Fruit fly (Drosophila melanogaster) whole organism, embryonic: ENCODE results near the gene P5cr-2.

Source experiments
- CG10462 ChIP-seq: fragments of 200-800 bp; sonication (Bioruptor generic); optimal IDR thresholded peaks from 2 replicates; lab custom pipeline; 2016; ENCODE audit warnings: missing biosample characterization, missing genetic modification characterization
- CG11504 ChIP-seq: fragments of 200-800 bp; sonication (Bioruptor generic); optimal IDR thresholded peaks from 3 replicates; lab custom pipeline; 2019; ENCODE audit warnings: missing biosample characterization, mild to moderate bottlenecking, missing genetic modification characterization, moderate library complexity
- CG11695 ChIP-seq: fragments of 200-800 bp; sonication (Bioruptor generic); IDR thresholded peaks from 3 replicates; pipeline ENCODE4 v1.3.6; 2022; ENCODE audit warnings: missing biosample characterization, missing genetic modification characterization
- CG12659 ChIP-seq: fragments of 200-800 bp; sonication (Bioruptor generic); optimal IDR thresholded peaks from 3 replicates; lab custom pipeline; 2017; ENCODE audit warnings: mild to moderate bottlenecking, missing biosample characterization, missing genetic modification reagents, missing genetic modification characterization
- CG15269 ChIP-seq: fragments of 200-800 bp; sonication (Bioruptor generic); optimal IDR thresholded peaks from 2 replicates; lab custom pipeline; 2018; ENCODE audit warnings: missing biosample characterization, mild to moderate bottlenecking, missing genetic modification characterization, moderate library complexity
- CG15696 ChIP-seq: fragments of 200-800 bp; sonication (Bioruptor generic); optimal IDR thresholded peaks from 2 replicates; lab custom pipeline; 2019; ENCODE audit warnings: missing biosample characterization, mild to moderate bottlenecking, missing genetic modification characterization, moderate library complexity
- CG1602 ChIP-seq: fragments of 200-800 bp; sonication (Bioruptor generic); optimal IDR thresholded peaks from 3 replicates; lab custom pipeline; 2016; ENCODE audit warnings: missing biosample characterization, missing genetic modification characterization
- CG18262 ChIP-seq: fragments of 200-800 bp; optimal IDR thresholded peaks from 3 replicates; lab custom pipeline; 2019; ENCODE audit warnings: missing biosample characterization, mild to moderate bottlenecking, missing genetic modification characterization, moderate library complexity
- CG18599 ChIP-seq: fragments of 200-800 bp; sonication (Bioruptor generic); optimal IDR thresholded peaks from 3 replicates; lab custom pipeline; 2017; ENCODE audit warnings: missing biosample characterization, missing genetic modification characterization, mild to moderate bottlenecking, moderate library complexity, missing genetic modification reagents
- CG2116 ChIP-seq: fragments of 200-800 bp; sonication (Bioruptor generic); optimal IDR thresholded peaks from 3 replicates; lab custom pipeline; 2018; ENCODE audit warnings: missing biosample characterization, mild to moderate bottlenecking, missing genetic modification characterization
- CG7556 ChIP-seq: fragments of 200-800 bp; sonication (Bioruptor generic); optimal IDR thresholded peaks from 2 replicates; lab custom pipeline; 2017; ENCODE audit warnings: missing biosample characterization, mild to moderate bottlenecking, missing genetic modification characterization
- CG8388 ChIP-seq: fragments of 200-800 bp; sonication (Bioruptor generic); optimal IDR thresholded peaks from 2 replicates; lab custom pipeline; 2019; ENCODE audit warnings: missing biosample characterization, mild to moderate bottlenecking, missing genetic modification characterization, moderate library complexity
- CG9437 ChIP-seq: fragments of 200-800 bp; sonication (Bioruptor generic); optimal IDR thresholded peaks from 2 replicates; lab custom pipeline; 2018; ENCODE audit warnings: missing biosample characterization, mild to moderate bottlenecking, missing genetic modification characterization
- CG9609 ChIP-seq: fragments of 200-800 bp; sonication (Bioruptor generic); optimal IDR thresholded peaks from 3 replicates; lab custom pipeline; 2016; ENCODE audit warnings: missing biosample characterization, missing genetic modification characterization
- CG9797 ChIP-seq: fragments of 200-800 bp; sonication (Bioruptor generic); optimal IDR thresholded peaks from 3 replicates; lab custom pipeline; 2018; ENCODE audit warnings: missing biosample characterization, mild to moderate bottlenecking, missing genetic modification characterization
- CG9817 ChIP-seq: fragments of 200-800 bp; sonication (Bioruptor generic); optimal IDR thresholded peaks from 2 replicates; lab custom pipeline; 2018; ENCODE audit warnings: missing biosample characterization, mild to moderate bottlenecking, missing genetic modification characterization, moderate library complexity
- Camta ChIP-seq: fragments of 200-800 bp; sonication (Bioruptor generic); optimal IDR thresholded peaks from 2 replicates; lab custom pipeline; 2016; ENCODE audit warnings: missing biosample characterization, missing genetic modification characterization
- Hr3 ChIP-seq: fragments of 200-800 bp; sonication (Bioruptor generic); optimal IDR thresholded peaks from 3 replicates; lab custom pipeline; 2016; ENCODE audit warnings: missing biosample characterization, missing genetic modification characterization
- Hr78 ChIP-seq, 2 experiments: fragments of 200-800 bp in 1 of 2; fragments of >200 bp in 1 of 2; sonication (Bioruptor generic) in 1 of 2; optimal IDR thresholded peaks; 2 replicates each; lab custom pipeline; 2017 to 2019; ENCODE audit warnings: missing biosample characterization in 2 of 2, missing genetic modification characterization in 2 of 2, mild to moderate bottlenecking in 1 of 2, moderate library complexity in 1 of 2
- Lim3 ChIP-seq: fragments of 200-800 bp; sonication (Bioruptor generic); IDR thresholded peaks from 2 replicates; pipeline ENCODE4 v1.3.6; 2022; ENCODE audit warnings: missing biosample characterization, missing genetic modification characterization
- Med ChIP-seq: fragments of 200-800 bp; sonication (Bioruptor generic); peaks from one replicate; lab custom pipeline; 2016; ENCODE audit warnings: missing biosample characterization, missing genetic modification characterization, mild to moderate bottlenecking, inconsistent platforms, moderate library complexity
- Nf-YC ChIP-seq: fragments of 200-800 bp; optimal IDR thresholded peaks from 3 replicates; lab custom pipeline; 2019; ENCODE audit warnings: missing biosample characterization, mild to moderate bottlenecking, missing genetic modification characterization, moderate library complexity
- Sox102F ChIP-seq: fragments of 200-800 bp; sonication (Bioruptor generic); optimal IDR thresholded peaks from 2 replicates; lab custom pipeline; 2018; ENCODE audit warnings: missing biosample characterization, mild to moderate bottlenecking, missing genetic modification characterization, moderate library complexity
- Trl ChIP-seq, 3 experiments: fragments of >200 bp in 2 of 3; fragments of 200-800 bp in 1 of 3; sonication (Bioruptor generic) in 1 of 3; optimal IDR thresholded peaks; 2 replicates in 1 of 3; 3 replicates in 2 of 3; lab custom pipeline; 2016 to 2017; ENCODE audit warnings: missing biosample characterization in 1 of 3, missing genetic modification characterization in 1 of 3
- ara ChIP-seq: fragments of 200-800 bp; sonication (Bioruptor generic); IDR thresholded peaks from 2 replicates; pipeline ENCODE4 v1.3.6; 2022; ENCODE audit warnings: missing biosample characterization, missing genetic modification characterization
- ato ChIP-seq: fragments of 200-800 bp; sonication (Bioruptor generic); IDR thresholded peaks from 2 replicates; pipeline ENCODE4 v1.3.6; 2022; ENCODE audit warnings: missing biosample characterization, missing genetic modification characterization; ENCODE audit not compliant: partially characterized antibody
- bcd ChIP-seq: fragments of 200-800 bp; sonication (Bioruptor generic); optimal IDR thresholded peaks from 2 replicates; lab custom pipeline; 2017; ENCODE audit warnings: missing biosample characterization, mild to moderate bottlenecking, missing genetic modification characterization
- bowl ChIP-seq: fragments of 200-800 bp; sonication (Bioruptor generic); IDR thresholded peaks from 2 replicates; pipeline ENCODE4 v1.3.6; 2022; ENCODE audit warnings: missing biosample characterization, missing genetic modification characterization
- br ChIP-seq: fragments of >200 bp; optimal IDR thresholded peaks from 2 replicates; lab custom pipeline; 2017
- da ChIP-seq: fragments of 200-800 bp; sonication (Bioruptor generic); optimal IDR thresholded peaks from 2 replicates; lab custom pipeline; 2016; ENCODE audit warnings: missing biosample characterization, missing genetic modification characterization
- dimm ChIP-seq: fragments of 200-800 bp; sonication (Bioruptor generic); IDR thresholded peaks from 2 replicates; pipeline ENCODE4 v1.3.6; 2022; ENCODE audit warnings: missing biosample characterization, missing genetic modification characterization
- dm ChIP-seq: fragments of 200-800 bp; sonication (Bioruptor generic); optimal IDR thresholded peaks from 3 replicates; lab custom pipeline; 2016; ENCODE audit warnings: missing biosample characterization, missing genetic modification characterization
- dmrt11E ChIP-seq: fragments of 200-800 bp; sonication (Bioruptor generic); optimal IDR thresholded peaks from 3 replicates; lab custom pipeline; 2018; ENCODE audit warnings: missing biosample characterization, mild to moderate bottlenecking, missing genetic modification characterization, moderate library complexity
- ewg ChIP-seq: fragments of 200-800 bp; sonication (Bioruptor generic); optimal IDR thresholded peaks from 3 replicates; lab custom pipeline; 2017; ENCODE audit warnings: mild to moderate bottlenecking, missing biosample characterization, missing genetic modification reagents, missing genetic modification characterization
- ftz-f1 ChIP-seq: fragments of 200-800 bp; sonication (Bioruptor generic); optimal IDR thresholded peaks from 2 replicates; lab custom pipeline; 2016; ENCODE audit warnings: missing biosample characterization, missing genetic modification characterization
- gro ChIP-seq: fragments of 200-800 bp; sonication (Bioruptor generic); optimal IDR thresholded peaks from 2 replicates; lab custom pipeline; 2016; ENCODE audit warnings: missing biosample characterization, missing genetic modification characterization
- h ChIP-seq: fragments of >200 bp; optimal IDR thresholded peaks from 2 replicates; lab custom pipeline; 2017
- hkb ChIP-seq, 2 experiments: fragments of 200-800 bp in 1 of 2; fragments of >200 bp in 1 of 2; sonication (Bioruptor generic) in 1 of 2; IDR thresholded peaks in 1 of 2; optimal IDR thresholded peaks in 1 of 2; 2 replicates each; pipeline versions ENCODE4 v1.3.6 to Lab custom; 2017 to 2022; ENCODE audit warnings: missing biosample characterization in 1 of 2, missing genetic modification characterization in 1 of 2
- jumu ChIP-seq: fragments of 200-800 bp; sonication (Bioruptor generic); optimal IDR thresholded peaks from 3 replicates; lab custom pipeline; 2016; ENCODE audit warnings: missing biosample characterization, missing genetic modification characterization
- nerfin-1 ChIP-seq: fragments of 200-800 bp; sonication (Bioruptor generic); optimal IDR thresholded peaks from 3 replicates; lab custom pipeline; 2019; ENCODE audit warnings: missing biosample characterization, mild to moderate bottlenecking, missing genetic modification characterization, moderate library complexity
- phol ChIP-seq: fragments of 200-800 bp; sonication (Bioruptor generic); optimal IDR thresholded peaks from 3 replicates; lab custom pipeline; 2018; ENCODE audit warnings: missing biosample characterization, mild to moderate bottlenecking, missing genetic modification characterization, moderate library complexity
- sc ChIP-seq, 3 experiments: fragments of >200 bp in 2 of 3; fragments of 200-800 bp in 1 of 3; sonication (Bioruptor generic) in 1 of 3; optimal IDR thresholded peaks; 2 replicates in 2 of 3; 3 replicates in 1 of 3; lab custom pipeline; 2017; ENCODE audit warnings: mild to moderate bottlenecking in 1 of 3, missing biosample characterization in 1 of 3, missing genetic modification characterization in 1 of 3, missing genetic modification reagents in 1 of 3
- tgo ChIP-seq: fragments of 200-800 bp; sonication (Bioruptor generic); IDR thresholded peaks from 3 replicates; pipeline ENCODE4 v1.3.6; 2022; ENCODE audit warnings: missing biosample characterization, missing genetic modification characterization
- tup ChIP-seq: fragments of 200-800 bp; sonication (Bioruptor generic); optimal IDR thresholded peaks from 2 replicates; lab custom pipeline; 2016; ENCODE audit warnings: missing biosample characterization, mild to moderate bottlenecking, missing genetic modification characterization, moderate library complexity
- zf30C ChIP-seq: fragments of 200-800 bp; sonication (Bioruptor generic); optimal IDR thresholded peaks from 3 replicates; lab custom pipeline; 2018; ENCODE audit warnings: missing biosample characterization, mild to moderate bottlenecking, missing genetic modification characterization

P5cr-2 gene

dm6 chr3R:17539789-17540496, 5.3 kb downstream of the P5cr-2 start, which contains the start of gene SF1 (continued):
- no peak for TF ChIP-seq dimm (GFP tag; lab: Robert Waterston, UW)
- TF ChIP-seq CG11695 (GFP tag; lab: Robert Waterston, UW): no peak
- peak; percentile 3 for TF ChIP-seq CG10462 (GFP tag; lab: Kevin White, UChicago)
- TF ChIP-seq Med (GFP tag; lab: Kevin White, UChicago): peak; percentile 74
- no peak for TF ChIP-seq CG11504 (tag; lab: Kevin White, UChicago)
- peak; percentile 45 for TF ChIP-seq CG12659 (GFP tag; lab: Kevin White, UChicago)
- TF ChIP-seq gro (GFP tag; lab: Kevin White, UChicago): no peak
- peak; percentile 5 for TF ChIP-seq CG15696 (tag; lab: Kevin White, UChicago)
- no peak for TF ChIP-seq Camta (GFP tag; lab: Kevin White, UChicago)
- no peak for TF ChIP-seq br (lab: Kevin White, UChicago)
- TF ChIP-seq ewg: peak; percentile 19
- no peak for TF ChIP-seq Hr78 (GFP tag; optimal IDR thresholded peaks at IDR 0.05; lab: Kevin White, UChicago)
- TF ChIP-seq CG2116: peak; percentile 19
- TF ChIP-seq CG9797 (GFP tag; lab: Kevin White, UChicago): peak; percentile 27
- no peak for TF ChIP-seq tgo (GFP tag; lab: Robert Waterston, UW)
- TF ChIP-seq nerfin-1 (tag; lab: Kevin White, UChicago): peak; percentile 18
- peak; percentile 19 for TF ChIP-seq Nf-YC (tag; lab: Kevin White, UChicago)
- TF ChIP-seq zf30C (GFP tag; lab: Kevin White, UChicago): no peak
- no peak for TF ChIP-seq tup (GFP tag; lab: Kevin White, UChicago)
- TF ChIP-seq bcd (GFP tag; lab: Kevin White, UChicago): peak; percentile 50
- TF ChIP-seq CG7556 (GFP tag; lab: Kevin White, UChicago): peak; percentile 36
- TF ChIP-seq CG15269 (tag; lab: Kevin White, UChicago): no peak
- TF ChIP-seq CG9609 (GFP tag; lab: Kevin White, UChicago): peak; percentile 30
- no peak for TF ChIP-seq bowl
- no peak for TF ChIP-seq hkb (optimal IDR thresholded peaks at IDR 0.05; lab: Kevin White, UChicago)
- no peak for TF ChIP-seq hkb (GFP tag; IDR thresholded peaks at IDR 0.05; lab: Robert Waterston, UW)
- 0 out of 2 replicates have a peak, but pooled peaks have one; percentile 13 for TF ChIP-seq ara (GFP tag; lab: Robert Waterston, UW)
- peak; percentile 66 for TF ChIP-seq CG9437 (GFP tag; lab: Kevin White, UChicago)
- no peak for TF ChIP-seq Sox102F (GFP tag; lab: Kevin White, UChicago)
- peak; percentile 85 for TF ChIP-seq dm
- TF ChIP-seq ato (GFP tag; lab: Robert Waterston, UW): no peak
- TF ChIP-seq ftz-f1 (GFP tag; lab: Kevin White, UChicago): no peak
- peak; percentile 53 for TF ChIP-seq Hr3 (GFP tag; lab: Kevin White, UChicago)
- TF ChIP-seq CG1602 (GFP tag; lab: Kevin White, UChicago): peak; percentile 30
- no peak for TF ChIP-seq h (lab: Kevin White, UChicago)
- no peak for TF ChIP-seq sc (optimal IDR thresholded peaks at IDR 0.05; lab: Kevin White, UChicago)
- TF ChIP-seq sc (GFP tag; optimal IDR thresholded peaks at IDR 0.05; lab: Kevin White, UChicago): no peak
- TF ChIP-seq CG18599: no peak
- peak; percentile 97 for TF ChIP-seq phol
- no peak for TF ChIP-seq da
- peak; percentile 27 for TF ChIP-seq CG9817 (tag; lab: Kevin White, UChicago)
- TF ChIP-seq Lim3 (GFP tag; lab: Robert Waterston, UW): no peak
- TF ChIP-seq jumu: peak; percentile 28
- TF ChIP-seq dmrt11E (tag; lab: Kevin White, UChicago): peak; percentile 32
- peak; percentile 44 for TF ChIP-seq CG18262
- TF ChIP-seq CG8388: peak; percentile 2
- TF ChIP-seq Trl (optimal IDR thresholded peaks at IDR 0.05; lab: Kevin White, UChicago): no peak
- TF ChIP-seq Trl (GFP tag; optimal IDR thresholded peaks at IDR 0.05; lab: Kevin White, UChicago): peak; percentile 8
- TF ChIP-seq, all 482 proteins: peak for 135
